Fruit fly (Drosophila melanogaster) whole organism, embryonic: ENCODE results near the gene CG45045.

ENCODE experiments used
- Asciz ChIP-seq: fragments of 200-800 bp; sonication (Bioruptor generic); optimal IDR thresholded peaks from 2 replicates; lab custom pipeline; 2017; ENCODE audit warnings: missing biosample characterization, mild to moderate bottlenecking, missing genetic modification characterization, missing genetic modification reagents
- Atf6 ChIP-seq: fragments of 200-800 bp; sonication (Bioruptor generic); IDR thresholded peaks from 2 replicates; pipeline ENCODE4 v1.3.6; 2022; ENCODE audit warnings: missing biosample characterization, missing genetic modification characterization
- Bdp1 ChIP-seq: fragments of 200-800 bp; sonication (Bioruptor generic); optimal IDR thresholded peaks from 3 replicates; lab custom pipeline; 2016; ENCODE audit warnings: missing biosample characterization, missing genetic modification characterization
- Bteb2 ChIP-seq: fragments of 200-800 bp; sonication (Bioruptor generic); optimal IDR thresholded peaks from 2 replicates; lab custom pipeline; 2016; ENCODE audit warnings: missing biosample characterization, missing genetic modification characterization
- CG10979 ChIP-seq: fragments of 200-800 bp; sonication (Bioruptor generic); optimal IDR thresholded peaks from 2 replicates; lab custom pipeline; 2018; ENCODE audit warnings: missing biosample characterization, mild to moderate bottlenecking, missing genetic modification characterization, moderate library complexity
- CG11247 ChIP-seq: fragments of 200-800 bp; sonication (Bioruptor generic); IDR thresholded peaks from 2 replicates; pipeline ENCODE4 v1.3.6; 2022; ENCODE audit warnings: missing biosample characterization, missing genetic modification characterization
- CG14050 ChIP-seq: fragments of 200-800 bp; sonication (Bioruptor generic); IDR thresholded peaks from 3 replicates; pipeline ENCODE4 v1.3.6; 2022; ENCODE audit warnings: missing biosample characterization, missing genetic modification characterization
- CG14965 ChIP-seq: fragments of 200-800 bp; sonication (Bioruptor generic); optimal IDR thresholded peaks from 2 replicates; lab custom pipeline; 2016; ENCODE audit warnings: missing biosample characterization, missing genetic modification characterization, borderline replicate concordance
- CG15011 ChIP-seq: fragments of 200-800 bp; sonication (Bioruptor generic); optimal IDR thresholded peaks from 3 replicates; lab custom pipeline; 2018; ENCODE audit warnings: missing biosample characterization, mild to moderate bottlenecking, missing genetic modification characterization
- CG2129 ChIP-seq: fragments of 200-800 bp; sonication (Bioruptor generic); IDR thresholded peaks from 2 replicates; pipeline ENCODE4 v1.3.6; 2022; ENCODE audit warnings: missing biosample characterization, missing genetic modification characterization; ENCODE audit not compliant: partially characterized antibody
- CG30431 ChIP-seq: fragments of 200-800 bp; sonication (Bioruptor generic); optimal IDR thresholded peaks from 2 replicates; lab custom pipeline; 2017; ENCODE audit warnings: missing biosample characterization, missing genetic modification characterization
- CG3847 ChIP-seq: fragments of 200-800 bp; sonication (Bioruptor generic); IDR thresholded peaks from 2 replicates; pipeline ENCODE4 v1.3.6; 2022; ENCODE audit warnings: missing biosample characterization, missing genetic modification characterization
- CG4282 ChIP-seq: fragments of 200-800 bp; sonication (Bioruptor generic); optimal IDR thresholded peaks from 2 replicates; lab custom pipeline; 2016; ENCODE audit warnings: missing biosample characterization, missing genetic modification characterization
- CG6765 ChIP-seq: fragments of 200-800 bp; sonication (Bioruptor generic); optimal IDR thresholded peaks from 3 replicates; lab custom pipeline; 2017; ENCODE audit warnings: missing biosample characterization, mild to moderate bottlenecking, missing genetic modification characterization
- CG7372 ChIP-seq: fragments of 200-800 bp; sonication (Bioruptor generic); IDR thresholded peaks from 2 replicates; pipeline ENCODE4 v1.3.6; 2022; ENCODE audit warnings: missing biosample characterization, missing genetic modification characterization
- CG8290 ChIP-seq, 3 experiments: fragments of 200-800 bp; sonication (Bioruptor generic); optimal IDR thresholded peaks; 2 replicates each; lab custom pipeline; 2016 to 2019; ENCODE audit warnings: missing biosample characterization in 3 of 3, missing genetic modification characterization in 3 of 3, mild to moderate bottlenecking in 2 of 3, moderate library complexity in 1 of 3
- Camta ChIP-seq: fragments of 200-800 bp; sonication (Bioruptor generic); optimal IDR thresholded peaks from 2 replicates; lab custom pipeline; 2016; ENCODE audit warnings: missing biosample characterization, missing genetic modification characterization
- CkIIα-i1 ChIP-seq: fragments of 200-800 bp; sonication (Bioruptor generic); IDR thresholded peaks from 2 replicates; pipeline ENCODE4 v1.3.6; 2022; ENCODE audit warnings: missing biosample characterization, missing genetic modification characterization
- D19A ChIP-seq: fragments of 200-800 bp; optimal IDR thresholded peaks from 3 replicates; lab custom pipeline; 2019; ENCODE audit warnings: missing biosample characterization, mild to moderate bottlenecking, missing genetic modification characterization, moderate library complexity
- Deaf1 ChIP-seq: fragments of 200-800 bp; optimal IDR thresholded peaks from 3 replicates; lab custom pipeline; 2019; ENCODE audit warnings: missing biosample characterization, mild to moderate bottlenecking, missing genetic modification characterization, moderate library complexity
- Dip2 ChIP-seq: fragments of 200-800 bp; sonication (Bioruptor generic); IDR thresholded peaks from 2 replicates; pipeline ENCODE4 v1.3.6; 2022; ENCODE audit warnings: missing biosample characterization, missing genetic modification characterization
- Dref ChIP-seq: fragments of 200-800 bp; sonication (Bioruptor generic); IDR thresholded peaks from 2 replicates; pipeline ENCODE4 v1.3.6; 2022; ENCODE audit warnings: missing biosample characterization, missing genetic modification characterization
- E2f1 ChIP-seq: fragments of 200-800 bp; sonication (Bioruptor generic); IDR thresholded peaks from 2 replicates; pipeline ENCODE4 v1.3.6; 2022; ENCODE audit warnings: missing biosample characterization, missing genetic modification characterization
- Hr78 ChIP-seq, 2 experiments: fragments of 200-800 bp in 1 of 2; fragments of >200 bp in 1 of 2; sonication (Bioruptor generic) in 1 of 2; optimal IDR thresholded peaks; 2 replicates each; lab custom pipeline; 2017 to 2019; ENCODE audit warnings: missing biosample characterization in 2 of 2, missing genetic modification characterization in 2 of 2, mild to moderate bottlenecking in 1 of 2, moderate library complexity in 1 of 2
- Mrtf ChIP-seq: fragments of 200-800 bp; sonication (Bioruptor generic); IDR thresholded peaks from 3 replicates; pipeline ENCODE4 v1.3.6; 2022; ENCODE audit warnings: missing biosample characterization, missing genetic modification characterization
- Nf-YB ChIP-seq: fragments of 200-800 bp; sonication (Bioruptor generic); optimal IDR thresholded peaks from 3 replicates; lab custom pipeline; 2019; ENCODE audit warnings: missing biosample characterization, mild to moderate bottlenecking, missing genetic modification characterization, moderate library complexity
- NfI ChIP-seq: fragments of 200-800 bp; sonication (Bioruptor generic); optimal IDR thresholded peaks from 3 replicates; lab custom pipeline; 2018; ENCODE audit warnings: missing biosample characterization, mild to moderate bottlenecking, missing genetic modification characterization, moderate library complexity
- Oli ChIP-seq: fragments of 200-800 bp; sonication (Bioruptor generic); optimal IDR thresholded peaks from 2 replicates; lab custom pipeline; 2018; ENCODE audit warnings: missing biosample characterization, mild to moderate bottlenecking, missing genetic modification characterization, moderate library complexity
- Optix ChIP-seq: fragments of 200-800 bp; sonication (Bioruptor generic); IDR thresholded peaks from 3 replicates; pipeline ENCODE4 v1.3.6; 2022; ENCODE audit warnings: missing biosample characterization, missing genetic modification characterization
- ac ChIP-seq: fragments of 200-800 bp; sonication (Bioruptor generic); optimal IDR thresholded peaks from 3 replicates; lab custom pipeline; 2017; ENCODE audit warnings: missing biosample characterization, mild to moderate bottlenecking, missing genetic modification characterization
- ara ChIP-seq: fragments of 200-800 bp; sonication (Bioruptor generic); IDR thresholded peaks from 2 replicates; pipeline ENCODE4 v1.3.6; 2022; ENCODE audit warnings: missing biosample characterization, missing genetic modification characterization
- br ChIP-seq: fragments of >200 bp; optimal IDR thresholded peaks from 2 replicates; lab custom pipeline; 2017
- chif ChIP-seq, 2 experiments: fragments of 200-800 bp; sonication (Bioruptor generic); optimal IDR thresholded peaks; 3 replicates each; lab custom pipeline; 2016; ENCODE audit warnings: missing biosample characterization in 2 of 2, missing genetic modification characterization in 2 of 2
- chm ChIP-seq: fragments of 200-800 bp; sonication (Bioruptor generic); IDR thresholded peaks from 2 replicates; pipeline ENCODE4 v1.3.6; 2022; ENCODE audit warnings: missing biosample characterization, missing genetic modification characterization
- crc ChIP-seq: fragments of 200-800 bp; sonication (Bioruptor generic); optimal IDR thresholded peaks from 2 replicates; lab custom pipeline; 2016; ENCODE audit warnings: missing biosample characterization, missing genetic modification characterization
- crp ChIP-seq, 2 experiments: fragments of 200-800 bp; sonication (Bioruptor generic); optimal IDR thresholded peaks; 2 replicates in 1 of 2; 3 replicates in 1 of 2; lab custom pipeline; 2017; ENCODE audit warnings: missing biosample characterization in 2 of 2, missing genetic modification characterization in 2 of 2, mild to moderate bottlenecking in 1 of 2, moderate library complexity in 1 of 2
- da ChIP-seq: fragments of 200-800 bp; sonication (Bioruptor generic); optimal IDR thresholded peaks from 2 replicates; lab custom pipeline; 2016; ENCODE audit warnings: missing biosample characterization, missing genetic modification characterization
- esg ChIP-seq: fragments of 200-800 bp; sonication (Bioruptor generic); conservative IDR thresholded peaks from 2 replicates; pipeline ENCODE4 v1.3.6; 2022; ENCODE audit warnings: missing biosample characterization, missing genetic modification characterization
- h ChIP-seq: fragments of >200 bp; optimal IDR thresholded peaks from 2 replicates; lab custom pipeline; 2017
- insv ChIP-seq, 2 experiments: fragments of 200-800 bp; sonication (Bioruptor generic); optimal IDR thresholded peaks; 3 replicates each; lab custom pipeline; 2016 to 2018; ENCODE audit warnings: missing biosample characterization in 2 of 2, missing genetic modification characterization in 2 of 2
- lola ChIP-seq, 3 experiments: fragments of >200 bp in 2 of 3; fragments of 200-800 bp in 1 of 3; sonication (Bioruptor generic) in 1 of 3; optimal IDR thresholded peaks; 2 replicates each; lab custom pipeline; 2017 to 2019; ENCODE audit warnings: missing biosample characterization in 3 of 3, missing genetic modification characterization in 3 of 3, mild to moderate bottlenecking in 1 of 3, moderate library complexity in 1 of 3
- nau ChIP-seq: fragments of 200-800 bp; sonication (Bioruptor generic); optimal IDR thresholded peaks from 3 replicates; lab custom pipeline; 2017; ENCODE audit warnings: missing biosample characterization, mild to moderate bottlenecking, missing genetic modification characterization, missing genetic modification reagents
- peb ChIP-seq: fragments of 200-800 bp; sonication (Bioruptor generic); IDR thresholded peaks from 2 replicates; pipeline ENCODE4 v1.3.6; 2022; ENCODE audit warnings: missing biosample characterization, missing genetic modification characterization
- sc ChIP-seq, 3 experiments: fragments of >200 bp in 2 of 3; fragments of 200-800 bp in 1 of 3; sonication (Bioruptor generic) in 1 of 3; optimal IDR thresholded peaks; 2 replicates in 2 of 3; 3 replicates in 1 of 3; lab custom pipeline; 2017; ENCODE audit warnings: mild to moderate bottlenecking in 1 of 3, missing biosample characterization in 1 of 3, missing genetic modification characterization in 1 of 3, missing genetic modification reagents in 1 of 3
- sima ChIP-seq: fragments of 200-800 bp; sonication (Bioruptor generic); optimal IDR thresholded peaks from 2 replicates; lab custom pipeline; 2016; ENCODE audit warnings: missing biosample characterization, missing genetic modification characterization
- stc ChIP-seq: fragments of 200-800 bp; sonication (Bioruptor generic); IDR thresholded peaks from 2 replicates; pipeline ENCODE4 v1.3.6; 2022; ENCODE audit warnings: missing biosample characterization, missing genetic modification characterization
- sug ChIP-seq: fragments of 200-800 bp; optimal IDR thresholded peaks from 2 replicates; lab custom pipeline; 2019; ENCODE audit warnings: missing biosample characterization, mild to moderate bottlenecking, missing genetic modification characterization, moderate library complexity
- tin ChIP-seq: fragments of 200-800 bp; sonication (Bioruptor generic); optimal IDR thresholded peaks from 3 replicates; lab custom pipeline; 2016; ENCODE audit warnings: missing biosample characterization, missing genetic modification characterization
- tll ChIP-seq, 2 experiments: fragments of 200-800 bp in 1 of 2; fragments of >200 bp in 1 of 2; sonication (Bioruptor generic) in 1 of 2; optimal IDR thresholded peaks; 2 replicates each; lab custom pipeline; 2017 to 2019; ENCODE audit warnings: missing biosample characterization in 2 of 2, missing genetic modification characterization in 2 of 2, mild to moderate bottlenecking in 1 of 2, moderate library complexity in 1 of 2

CG45045 gene

DNA sequence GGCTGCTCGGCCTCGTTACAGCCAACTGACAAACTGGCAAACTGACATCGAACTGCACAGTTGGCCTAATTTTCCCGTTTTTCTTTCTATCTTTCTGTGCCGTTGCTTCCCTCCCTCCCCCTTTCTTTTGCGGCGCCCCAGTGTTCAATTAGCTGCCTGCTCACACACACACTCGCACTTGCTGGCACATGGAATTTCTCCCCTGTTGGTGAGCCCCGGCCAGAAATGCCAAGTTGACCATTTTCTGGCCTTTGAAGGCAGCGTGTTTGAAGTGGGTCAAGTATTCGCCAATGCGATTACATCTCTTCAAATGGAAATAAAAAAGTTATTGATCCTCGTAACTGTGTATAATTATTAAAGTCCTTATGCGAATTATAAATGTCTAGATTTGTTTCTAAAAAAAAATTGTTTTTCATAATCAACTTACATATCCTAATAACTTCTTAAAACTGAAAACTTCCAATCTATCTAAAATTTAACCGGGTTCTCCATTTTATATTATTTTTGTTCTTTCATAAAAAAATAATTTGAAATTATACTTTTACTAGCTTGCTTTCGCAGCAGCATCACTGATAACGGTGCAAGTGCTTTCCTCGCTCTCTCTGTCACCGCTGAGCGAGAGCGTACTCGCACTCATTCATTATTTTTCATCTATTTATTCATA is 13.4 kb downstream of the CG45045 start (continued):
- TF ChIP-seq esg (GFP tag; lab: Robert Waterston, UW) (peak; percentile 30; the same call in 1 of the 2 replicates), lola (GFP tag; optimal IDR thresholded peaks at IDR 0.05; lab: Kevin White, UChicago) (peak in 1 of 3 experiments; percentile 68), sc (optimal IDR thresholded peaks at IDR 0.05; lab: Kevin White, UChicago) (no peak), sc (GFP tag; optimal IDR thresholded peaks at IDR 0.05; lab: Kevin White, UChicago) (peak; percentile 31), Bdp1 (GFP tag; lab: Kevin White, UChicago) (no peak), tin (peak; percentile 13), peb (GFP tag; lab: Robert Waterston, UW) (no peak), CkIIα-i1 (no peak), br (lab: Kevin White, UChicago) (no peak), D19A (tag; lab: Kevin White, UChicago) (peak; percentile 61), CG4282 (GFP tag; lab: Kevin White, UChicago) (no peak), CG30431 (GFP tag; lab: Kevin White, UChicago) (no peak), CG2129 (GFP tag; lab: Robert Waterston, UW) (no peak), Mrtf (no peak), Hr78 (GFP tag; optimal IDR thresholded peaks at IDR 0.05; lab: Kevin White, UChicago) (peak in 1 of 2 experiments; percentile 7), Dref (no peak), sug (tag; lab: Kevin White, UChicago) (no peak), CG3847 (0 out of 2 replicates have a peak, but pooled peaks have one; percentile 20), Oli (tag; lab: Kevin White, UChicago) (peak; percentile 57), CG14965 (no peak), chm (GFP tag; lab: Robert Waterston, UW) (no peak), nau (GFP tag; lab: Kevin White, UChicago) (no peak), E2f1 (no peak), Camta (no peak), crc (GFP tag; lab: Kevin White, UChicago) (no peak), Dip2 (GFP tag; lab: Robert Waterston, UW) (no peak), CG11247 (GFP tag; lab: Robert Waterston, UW) (no peak), Optix (no peak), Nf-YB (GFP tag; lab: Kevin White, UChicago) (no peak), Deaf1 (tag; lab: Kevin White, UChicago) (no peak), sima (GFP tag; lab: Kevin White, UChicago) (no peak), CG10979 (tag; lab: Kevin White, UChicago) (peak; percentile 76), ac (GFP tag; lab: Kevin White, UChicago) (no peak), CG6765 (GFP tag; lab: Kevin White, UChicago) (no peak), CG14050 (GFP tag; lab: Robert Waterston, UW) (no peak), h (lab: Kevin White, UChicago) (no peak), CG8290 (GFP tag; optimal IDR thresholded peaks at IDR 0.05; lab: Kevin White, UChicago) (peak; percentile 17), CG8290 (tag; optimal IDR thresholded peaks at IDR 0.05; lab: Kevin White, UChicago) (no peak), stc (GFP tag; lab: Robert Waterston, UW) (no peak), Asciz (GFP tag; lab: Kevin White, UChicago) (peak; percentile 57), Atf6 (GFP tag; lab: Robert Waterston, UW) (no peak), ara (peak; percentile 43; the same call in 1 of the 2 replicates), chif (GFP tag; optimal IDR thresholded peaks at IDR 0.05; lab: Kevin White, UChicago) (peak in 1 of 2 experiments; percentile 10), insv (GFP tag; optimal IDR thresholded peaks at IDR 0.05; lab: Kevin White, UChicago) (peak in 1 of 2 experiments; percentile 15), crp (GFP tag; optimal IDR thresholded peaks at IDR 0.05; lab: Kevin White, UChicago) (no peak), da (GFP tag; lab: Kevin White, UChicago) (no peak), Bteb2 (peak; percentile 40), tll (GFP tag; optimal IDR thresholded peaks at IDR 0.05; lab: Kevin White, UChicago) (no peak), CG7372 (GFP tag; lab: Robert Waterston, UW) (no peak), NfI (no peak), CG15011 (GFP tag; lab: Kevin White, UChicago) (no peak)
